Worm (Caenorhabditis elegans): ENCODE data around the gene D1025.10.

- TF ChIP-seq nhr-11 (tag; optimal IDR thresholded peaks at IDR 0.05): no peak
- no peak for TF ChIP-seq ets-4 (tag; optimal IDR thresholded peaks at IDR 0.05)
- TF ChIP-seq ceh-6 (GFP tag; optimal IDR thresholded peaks at IDR 0.05): no peak
- no peak for TF ChIP-seq F13H6.1 (tag; optimal IDR thresholded peaks at IDR 0.05)
- no peak for TF ChIP-seq pqm-1 (tag; optimal IDR thresholded peaks at IDR 0.05)
- TF ChIP-seq mec-3 (tag; optimal IDR thresholded peaks at IDR 0.05; ENCODE audit: borderline replicate concordance): no peak
- no peak for TF ChIP-seq unc-55 (GFP tag; optimal IDR thresholded peaks at IDR 0.05)
- no peak for TF ChIP-seq rnt-1 (tag; optimal IDR thresholded peaks at IDR 0.05)
Observed at ce11 chrX:14523275-14523674, 6.6 kb downstream of the D1025.10 start, which contains the start of gene nspc-16.

Data from whole organism, late embryonic.